Fruit fly (Drosophila melanogaster) whole organism, embryonic: Measurements from ENCODE around the gene CG3149.
A peak's percentile ranks its signal among the peaks of the same experiment; 100 is the strongest.

ENCODE experiments used
- Atf-2 ChIP-seq: fragments of 200-800 bp; sonication (Bioruptor generic); optimal IDR thresholded peaks from 2 replicates; lab custom pipeline; 2016; ENCODE audit warnings: missing biosample characterization, missing genetic modification characterization
- Blimp-1 ChIP-seq: fragments of 200-800 bp; sonication (Bioruptor generic); optimal IDR thresholded peaks from 3 replicates; lab custom pipeline; 2018; ENCODE audit warnings: missing biosample characterization, missing genetic modification characterization, mild to moderate bottlenecking, moderate library complexity, missing genetic modification reagents
- CG10321 ChIP-seq: fragments of 200-800 bp; sonication (Bioruptor generic); IDR thresholded peaks from 2 replicates; pipeline ENCODE4 v1.3.6; 2022; ENCODE audit warnings: missing biosample characterization, missing genetic modification characterization
- CG11456 ChIP-seq: fragments of 200-800 bp; sonication (Bioruptor generic); IDR thresholded peaks from 3 replicates; pipeline ENCODE4 v1.3.6; 2022; ENCODE audit warnings: missing biosample characterization, missing genetic modification characterization
- CG11504 ChIP-seq: fragments of 200-800 bp; sonication (Bioruptor generic); optimal IDR thresholded peaks from 3 replicates; lab custom pipeline; 2019; ENCODE audit warnings: missing biosample characterization, mild to moderate bottlenecking, missing genetic modification characterization, moderate library complexity
- CG12071 ChIP-seq: fragments of 200-800 bp; sonication (Bioruptor generic); optimal IDR thresholded peaks from 3 replicates; lab custom pipeline; 2018; ENCODE audit warnings: missing biosample characterization, mild to moderate bottlenecking, missing genetic modification characterization
- CG1233 ChIP-seq: fragments of 200-800 bp; sonication (Bioruptor generic); optimal IDR thresholded peaks from 4 replicates; lab custom pipeline; 2018; ENCODE audit warnings: missing biosample characterization, mild to moderate bottlenecking, missing genetic modification characterization
- CG14667 ChIP-seq: fragments of 200-800 bp; sonication (Bioruptor generic); IDR thresholded peaks from 2 replicates; pipeline ENCODE4 v1.3.6; 2022; ENCODE audit warnings: missing biosample characterization, missing genetic modification characterization
- CG16779 ChIP-seq: fragments of 200-800 bp; sonication (Bioruptor generic); IDR thresholded peaks from 2 replicates; pipeline ENCODE4 v1.3.6; 2022; ENCODE audit warnings: missing biosample characterization, missing genetic modification characterization
- CG2202 ChIP-seq: fragments of 200-800 bp; sonication (Bioruptor generic); optimal IDR thresholded peaks from 2 replicates; lab custom pipeline; 2018; ENCODE audit warnings: missing biosample characterization, mild to moderate bottlenecking, missing genetic modification characterization
- CG30431 ChIP-seq: fragments of 200-800 bp; sonication (Bioruptor generic); optimal IDR thresholded peaks from 2 replicates; lab custom pipeline; 2017; ENCODE audit warnings: missing biosample characterization, missing genetic modification characterization
- CG31441 ChIP-seq: fragments of 200-800 bp; sonication (Bioruptor generic); IDR thresholded peaks from 2 replicates; pipeline ENCODE4 v1.3.6; 2022; ENCODE audit warnings: missing biosample characterization, missing genetic modification characterization
- CG6272 ChIP-seq: fragments of 200-800 bp; sonication (Bioruptor generic); IDR thresholded peaks from 2 replicates; pipeline ENCODE4 v1.3.6; 2022; ENCODE audit warnings: missing biosample characterization, missing genetic modification characterization
- CG6689 ChIP-seq: fragments of 200-800 bp; sonication (Bioruptor generic); IDR thresholded peaks from 2 replicates; pipeline ENCODE4 v1.3.6; 2022; ENCODE audit warnings: missing biosample characterization, missing genetic modification characterization
- CG6854 ChIP-seq: fragments of 200-800 bp; sonication (Bioruptor generic); optimal IDR thresholded peaks from 3 replicates; lab custom pipeline; 2017; ENCODE audit warnings: missing biosample characterization, mild to moderate bottlenecking, missing genetic modification characterization
- CG7357 ChIP-seq: fragments of 200-800 bp; sonication (Bioruptor generic); IDR thresholded peaks from 3 replicates; pipeline ENCODE4 v1.3.6; 2022; ENCODE audit warnings: missing biosample characterization, missing genetic modification characterization
- CHES-1-like ChIP-seq: fragments of 200-800 bp; sonication (Bioruptor generic); optimal IDR thresholded peaks from 2 replicates; lab custom pipeline; 2016; ENCODE audit warnings: missing biosample characterization, missing genetic modification characterization
- Dad ChIP-seq: fragments of 200-800 bp; sonication (Bioruptor generic); optimal IDR thresholded peaks from 3 replicates; lab custom pipeline; 2016; ENCODE audit warnings: missing biosample characterization, missing genetic modification characterization
- Deaf1 ChIP-seq: fragments of 200-800 bp; optimal IDR thresholded peaks from 3 replicates; lab custom pipeline; 2019; ENCODE audit warnings: missing biosample characterization, mild to moderate bottlenecking, missing genetic modification characterization, moderate library complexity
- Ets65A ChIP-seq: fragments of 200-800 bp; sonication (Bioruptor generic); peaks from one replicate; lab custom pipeline; 2016; ENCODE audit warnings: missing biosample characterization, missing genetic modification characterization
- Fer3 ChIP-seq: fragments of 200-800 bp; sonication (Bioruptor generic); optimal IDR thresholded peaks from 2 replicates; lab custom pipeline; 2018; ENCODE audit warnings: missing biosample characterization, mild to moderate bottlenecking, missing genetic modification characterization, moderate library complexity
- GATAe ChIP-seq: fragments of 200-800 bp; sonication (Bioruptor generic); conservative IDR thresholded peaks from 2 replicates; pipeline ENCODE4 v1.3.6; 2022; ENCODE audit warnings: missing biosample characterization, missing genetic modification characterization
- Hmx ChIP-seq: fragments of 200-800 bp; sonication (Bioruptor generic); optimal IDR thresholded peaks from 2 replicates; lab custom pipeline; 2016; ENCODE audit warnings: missing biosample characterization, missing genetic modification characterization
- MESR4 ChIP-seq: fragments of 200-800 bp; sonication (Bioruptor generic); optimal IDR thresholded peaks from 2 replicates; lab custom pipeline; 2018; ENCODE audit warnings: missing biosample characterization, mild to moderate bottlenecking, missing genetic modification characterization, moderate library complexity
- Nf-YC ChIP-seq: fragments of 200-800 bp; optimal IDR thresholded peaks from 3 replicates; lab custom pipeline; 2019; ENCODE audit warnings: missing biosample characterization, mild to moderate bottlenecking, missing genetic modification characterization, moderate library complexity
- Ravus ChIP-seq: fragments of 200-800 bp; sonication (Bioruptor generic); IDR thresholded peaks from 2 replicates; pipeline ENCODE4 v1.3.6; 2022; ENCODE audit warnings: missing biosample characterization, missing genetic modification characterization
- Taf1 ChIP-seq: fragments of 200-800 bp; sonication (Bioruptor generic); IDR thresholded peaks from 2 replicates; pipeline ENCODE4 v1.3.6; 2022; ENCODE audit warnings: missing biosample characterization, missing genetic modification characterization
- Trl ChIP-seq, 3 experiments: fragments of >200 bp in 2 of 3; fragments of 200-800 bp in 1 of 3; sonication (Bioruptor generic) in 1 of 3; optimal IDR thresholded peaks; 2 replicates in 1 of 3; 3 replicates in 2 of 3; lab custom pipeline; 2016 to 2017; ENCODE audit warnings: missing biosample characterization in 1 of 3, missing genetic modification characterization in 1 of 3
- Usf ChIP-seq: fragments of 200-800 bp; sonication (Bioruptor generic); optimal IDR thresholded peaks from 2 replicates; lab custom pipeline; 2017; ENCODE audit warnings: missing genotype, missing biosample characterization, missing genetic modification characterization
- bsh ChIP-seq, 2 experiments: fragments of 200-800 bp; sonication (Bioruptor generic); optimal IDR thresholded peaks; 2 replicates each; lab custom pipeline; 2017 to 2018; ENCODE audit warnings: mild to moderate bottlenecking in 2 of 2, missing biosample characterization in 2 of 2, missing genetic modification characterization in 2 of 2, moderate library complexity in 1 of 2
- caup ChIP-seq: fragments of 200-800 bp; sonication (Bioruptor generic); optimal IDR thresholded peaks from 3 replicates; lab custom pipeline; 2017; ENCODE audit warnings: missing biosample characterization, mild to moderate bottlenecking, missing genetic modification characterization, moderate library complexity; ENCODE audit not compliant: severe bottlenecking
- chn ChIP-seq: fragments of 200-800 bp; sonication (Bioruptor generic); optimal IDR thresholded peaks from 2 replicates; lab custom pipeline; 2016; ENCODE audit warnings: missing biosample characterization, missing genetic modification characterization
- corto ChIP-seq: fragments of 200-800 bp; sonication (Bioruptor generic); optimal IDR thresholded peaks from 2 replicates; lab custom pipeline; 2016; ENCODE audit warnings: missing biosample characterization, mild to moderate bottlenecking, missing genetic modification characterization, moderate library complexity
- crc ChIP-seq: fragments of 200-800 bp; sonication (Bioruptor generic); optimal IDR thresholded peaks from 2 replicates; lab custom pipeline; 2016; ENCODE audit warnings: missing biosample characterization, missing genetic modification characterization
- dmrt11E ChIP-seq: fragments of 200-800 bp; sonication (Bioruptor generic); optimal IDR thresholded peaks from 3 replicates; lab custom pipeline; 2018; ENCODE audit warnings: missing biosample characterization, mild to moderate bottlenecking, missing genetic modification characterization, moderate library complexity
- fu2 ChIP-seq: fragments of 200-800 bp; sonication (Bioruptor generic); optimal IDR thresholded peaks from 2 replicates; lab custom pipeline; 2016; ENCODE audit warnings: missing biosample characterization, missing genetic modification characterization
- gcm2 ChIP-seq: fragments of 200-800 bp; sonication (Bioruptor generic); optimal IDR thresholded peaks from 2 replicates; lab custom pipeline; 2016; ENCODE audit warnings: missing biosample characterization, missing genetic modification characterization
- grn ChIP-seq: fragments of 200-800 bp; sonication (Bioruptor generic); optimal IDR thresholded peaks from 3 replicates; lab custom pipeline; 2017; ENCODE audit warnings: missing biosample characterization, missing genetic modification characterization
- jigr1 ChIP-seq: fragments of 200-800 bp; sonication (Bioruptor generic); IDR thresholded peaks from 3 replicates; pipeline ENCODE4 v1.3.6; 2022; ENCODE audit warnings: missing biosample characterization, missing genetic modification characterization
- mirr ChIP-seq: fragments of 200-800 bp; sonication (Bioruptor generic); optimal IDR thresholded peaks from 3 replicates; lab custom pipeline; 2018; ENCODE audit warnings: missing biosample characterization, mild to moderate bottlenecking, missing genetic modification characterization
- p53 ChIP-seq: fragments of 200-800 bp; sonication (Bioruptor generic); optimal IDR thresholded peaks from 2 replicates; lab custom pipeline; 2016; ENCODE audit warnings: missing biosample characterization, missing genetic modification characterization
- pan ChIP-seq, 4 experiments: fragments of >200 bp in 3 of 4; fragments of 200-800 bp in 1 of 4; sonication (Bioruptor generic) in 1 of 4; optimal IDR thresholded peaks in 3 of 4; IDR thresholded peaks in 1 of 4; 2 replicates each; pipeline versions ENCODE4 v1.3.6 to Lab custom; 2017 to 2022; ENCODE audit warnings: missing biosample characterization in 2 of 4, missing genetic modification characterization in 2 of 4, mixed read lengths in 1 of 4
- ro ChIP-seq: fragments of 200-800 bp; sonication (Bioruptor generic); IDR thresholded peaks from 2 replicates; pipeline ENCODE4 v1.3.6; 2022; ENCODE audit warnings: missing biosample characterization, missing genetic modification characterization
- salm ChIP-seq: fragments of 200-800 bp; sonication (Bioruptor generic); optimal IDR thresholded peaks from 2 replicates; lab custom pipeline; 2018; ENCODE audit warnings: missing biosample characterization, mild to moderate bottlenecking, missing genetic modification characterization
- slou ChIP-seq: fragments of 200-800 bp; sonication (Bioruptor generic); optimal IDR thresholded peaks from 3 replicates; lab custom pipeline; 2016; ENCODE audit warnings: missing biosample characterization, missing genetic modification characterization
- slp2 ChIP-seq: fragments of 200-800 bp; sonication (Bioruptor generic); optimal IDR thresholded peaks from 2 replicates; lab custom pipeline; 2016; ENCODE audit warnings: missing biosample characterization, missing genetic modification characterization
- stc ChIP-seq: fragments of 200-800 bp; sonication (Bioruptor generic); IDR thresholded peaks from 2 replicates; pipeline ENCODE4 v1.3.6; 2022; ENCODE audit warnings: missing biosample characterization, missing genetic modification characterization
- unpg ChIP-seq: fragments of 200-800 bp; sonication (Bioruptor generic); optimal IDR thresholded peaks from 3 replicates; lab custom pipeline; 2018; ENCODE audit warnings: missing biosample characterization, mild to moderate bottlenecking, missing genetic modification characterization, moderate library complexity
- usp ChIP-seq: fragments of >200 bp; optimal IDR thresholded peaks from 2 replicates; lab custom pipeline; 2017; ENCODE audit warnings: missing biosample characterization, missing genetic modification characterization
- wdn ChIP-seq: fragments of 200-800 bp; sonication (Bioruptor generic); IDR thresholded peaks from 2 replicates; pipeline ENCODE4 v1.3.6; 2022; ENCODE audit warnings: missing biosample characterization, missing genetic modification characterization
- zfh2 ChIP-seq: fragments of 200-800 bp; sonication (Bioruptor generic); optimal IDR thresholded peaks from 2 replicates; lab custom pipeline; 2016; ENCODE audit warnings: missing biosample characterization, missing genetic modification characterization

The CG3149 gene

dm6 chrX:5665902-5666301 is 29.1 kb downstream of the CG3149 start, which contains the start of the genes Sirt4 and CG4119 (continued):
- TF ChIP-seq CG7357, result no peak
- no peak for TF ChIP-seq CG14667 (GFP tag; lab: Robert Waterston, UW)
- TF ChIP-seq Usf (GFP tag; lab: Kevin White, UChicago), result no peak
- no peak for TF ChIP-seq crc (GFP tag; lab: Kevin White, UChicago)
- TF ChIP-seq CG2202 (tag; lab: Kevin White, UChicago), result no peak
- TF ChIP-seq Ravus (GFP tag; lab: Robert Waterston, UW), result no peak
- peak; percentile 33 for TF ChIP-seq Ets65A (GFP tag; lab: Kevin White, UChicago)
- TF ChIP-seq CG1233, result no peak
- no peak for TF ChIP-seq slou (GFP tag; lab: Kevin White, UChicago)
- no peak for TF ChIP-seq jigr1
- no peak for TF ChIP-seq CG30431 (GFP tag; lab: Kevin White, UChicago)
- no peak for TF ChIP-seq usp (GFP tag; lab: Kevin White, UChicago)
- no peak for TF ChIP-seq salm (tag; lab: Kevin White, UChicago)
- peak; percentile 30 for TF ChIP-seq Nf-YC (tag; lab: Kevin White, UChicago)
- TF ChIP-seq unpg, result no peak
- TF ChIP-seq MESR4 (GFP tag; lab: Kevin White, UChicago), result peak; percentile 92
- TF ChIP-seq Dad (GFP tag; lab: Kevin White, UChicago), result peak; percentile 32
- 0 out of 2 replicates have a peak, but pooled peaks have one; percentile 16 for TF ChIP-seq Taf1 (GFP tag; lab: Robert Waterston, UW)
- no peak for TF ChIP-seq CG12071 (GFP tag; lab: Kevin White, UChicago)
- no peak for TF ChIP-seq ro (GFP tag; lab: Robert Waterston, UW)
- no peak for TF ChIP-seq CG31441
- TF ChIP-seq CG6689 (GFP tag; lab: Robert Waterston, UW), result no peak
- no peak for TF ChIP-seq dmrt11E
- no peak for TF ChIP-seq Fer3 (tag; lab: Kevin White, UChicago)
- TF ChIP-seq mirr (GFP tag; lab: Kevin White, UChicago), result peak; percentile 19
- peak; percentile 27 for TF ChIP-seq Deaf1 (tag; lab: Kevin White, UChicago)
- peak; percentile 21 for TF ChIP-seq fu2 (GFP tag; lab: Kevin White, UChicago)
- no peak for TF ChIP-seq stc (GFP tag; lab: Robert Waterston, UW)
- no peak for TF ChIP-seq CG16779 (GFP tag; lab: Robert Waterston, UW)
- TF ChIP-seq wdn (GFP tag; lab: Robert Waterston, UW), result no peak
- TF ChIP-seq CHES-1-like (GFP tag; lab: Kevin White, UChicago), result peak; percentile 21
- peak; percentile 65; the same call in 1 of the 3 replicates for TF ChIP-seq CG11456 (GFP tag; lab: Robert Waterston, UW)
- no peak for TF ChIP-seq CG11504 (tag; lab: Kevin White, UChicago)
- no peak for TF ChIP-seq GATAe
- no peak for TF ChIP-seq p53 (GFP tag; lab: Kevin White, UChicago)
- TF ChIP-seq Hmx, result no peak
- TF ChIP-seq zfh2 (GFP tag; lab: Kevin White, UChicago), result peak; percentile 19
- no peak for TF ChIP-seq corto (GFP tag; lab: Kevin White, UChicago)
- TF ChIP-seq Atf-2 (GFP tag; lab: Kevin White, UChicago), result no peak
- TF ChIP-seq Blimp-1 (GFP tag; lab: Kevin White, UChicago), result no peak
- TF ChIP-seq CG10321 (GFP tag; lab: Robert Waterston, UW), result no peak
- TF ChIP-seq caup (GFP tag; lab: Kevin White, UChicago), result peak; percentile 10
- no peak for TF ChIP-seq Trl (optimal IDR thresholded peaks at IDR 0.05; lab: Kevin White, UChicago)
- no peak for TF ChIP-seq Trl (GFP tag; optimal IDR thresholded peaks at IDR 0.05; lab: Kevin White, UChicago)
- TF ChIP-seq chn (GFP tag; lab: Kevin White, UChicago), result no peak
- TF ChIP-seq bsh (GFP tag; optimal IDR thresholded peaks at IDR 0.05; lab: Kevin White, UChicago), result no peak
- no peak for TF ChIP-seq pan (optimal IDR thresholded peaks at IDR 0.05; lab: Kevin White, UChicago)
- TF ChIP-seq pan (GFP tag; optimal IDR thresholded peaks at IDR 0.05 in 1 of 2, IDR thresholded peaks at IDR 0.05 in 1 of 2), result no peak
- TF ChIP-seq slp2 (GFP tag; lab: Kevin White, UChicago), result no peak
- no peak for TF ChIP-seq gcm2 (GFP tag; lab: Kevin White, UChicago)
- peak; percentile 59; the same call in 1 of the 2 replicates for TF ChIP-seq CG6272 (GFP tag; lab: Robert Waterston, UW)
- no peak for TF ChIP-seq CG6854 (GFP tag; lab: Kevin White, UChicago)
- TF ChIP-seq grn (GFP tag; lab: Kevin White, UChicago), result no peak
